Worm (Caenorhabditis elegans) whole organism, midembryonic: ENCODE measurements around the gene C47E8.9.

ENCODE experiments used
- T22C8.4 ChIP-seq: fragments of 200-800 bp; sonication (Bioruptor generic); IDR thresholded peaks from 2 replicates; pipeline ENCODE4 v1.3.6; 2022; ENCODE audit warnings: missing genetic modification characterization, missing compliant biosample characterization
- cog-1 ChIP-seq: sonication (generic microtip); optimal IDR thresholded peaks from 2 replicates; lab custom pipeline; 2016; ENCODE audit warnings: missing genetic modification characterization, missing compliant biosample characterization
- klf-2 ChIP-seq: fragments of 200-800 bp; sonication (Bioruptor generic); conservative IDR thresholded peaks from 2 replicates; pipeline ENCODE4 v1.3.6; 2022; ENCODE audit warnings: missing genetic modification reagents, missing genetic modification characterization, missing compliant biosample characterization
- med-1 ChIP-seq: sonication (generic microtip); optimal IDR thresholded peaks from 2 replicates; lab custom pipeline; 2017; ENCODE audit warnings: missing genetic modification characterization, mild to moderate bottlenecking, missing compliant biosample characterization, antibody characterized with exemption, missing genetic modification reagents; ENCODE audit not compliant: insufficient read depth
- tab-1 ChIP-seq: fragments of 200-800 bp; sonication (Bioruptor generic); IDR thresholded peaks from 2 replicates; pipeline ENCODE4 v1.3.6; 2022; ENCODE audit warnings: missing genetic modification characterization, missing compliant biosample characterization
- ztf-23 ChIP-seq: fragments of 200-800 bp; sonication (Bioruptor generic); IDR thresholded peaks from 2 replicates; pipeline ENCODE4 v1.3.6; 2022; ENCODE audit warnings: missing genetic modification reagents, missing genetic modification characterization, missing compliant biosample characterization
- ztf-29 ChIP-seq: fragments of 200-800 bp; sonication (Bioruptor generic); IDR thresholded peaks from 2 replicates; pipeline ENCODE4 v1.3.6; 2022; ENCODE audit warnings: missing genetic modification reagents, missing genetic modification characterization, missing compliant biosample characterization

- TF ChIP-seq ztf-29 (no peak), ztf-23 (GFP tag; lab: Robert Waterston, UW) (no peak), T22C8.4 (GFP tag; lab: Robert Waterston, UW) (no peak), med-1 (no peak), cog-1 (no peak), tab-1 (no peak), klf-2 (GFP tag; lab: Robert Waterston, UW) (no peak)
Measured at ce11 chrV:14659595-14659994, 3.5 kb upstream of the C47E8.9 start.
